Fruit fly (Drosophila melanogaster): Measurements from ENCODE around the gene CG5078.

Gene CG5078

dm6 chr3L:20505732-20506131, at the start of gene CG5078:
Gene CG5078, plus strand, starts transcription at chr3L:20506032.
- no peak for TF ChIP-seq lz (GFP tag; optimal IDR thresholded peaks at IDR 0.05)
- TF ChIP-seq CG6854 (GFP tag; optimal IDR thresholded peaks at IDR 0.05), result no peak
- TF ChIP-seq achi (GFP tag; optimal IDR thresholded peaks at IDR 0.05), result no peak
- no peak for TF ChIP-seq CG32006 (GFP tag; optimal IDR thresholded peaks at IDR 0.05)
- TF ChIP-seq CG4318 (GFP tag; optimal IDR thresholded peaks at IDR 0.05), result no peak
- TF ChIP-seq Eip75B (GFP tag; optimal IDR thresholded peaks at IDR 0.05), result no peak
- no peak for TF ChIP-seq Sox15 (GFP tag; optimal IDR thresholded peaks at IDR 0.05)
- TF ChIP-seq Sox102F (GFP tag; optimal IDR thresholded peaks at IDR 0.05), result no peak
- TF ChIP-seq dsx (GFP tag; optimal IDR thresholded peaks at IDR 0.05; ENCODE audit: poor library complexity, severe bottlenecking), result no peak
- TF ChIP-seq CG1621 (tag; optimal IDR thresholded peaks at IDR 0.05), result no peak
- no peak for TF ChIP-seq dac (GFP tag; optimal IDR thresholded peaks at IDR 0.05)
- no peak for TF ChIP-seq OdsH (GFP tag; optimal IDR thresholded peaks at IDR 0.05)
- no peak for TF ChIP-seq Ets96B (tag; optimal IDR thresholded peaks at IDR 0.05)
- no peak for TF ChIP-seq CG8119 (GFP tag; IDR thresholded peaks at IDR 0.05)
- TF ChIP-seq salr (GFP tag; optimal IDR thresholded peaks at IDR 0.05), result no peak
- no peak for TF ChIP-seq CG15336 (GFP tag; IDR thresholded peaks at IDR 0.05)
- TF ChIP-seq net (GFP tag; optimal IDR thresholded peaks at IDR 0.05), result no peak
- no peak for TF ChIP-seq ss (GFP tag; optimal IDR thresholded peaks at IDR 0.05)
- TF ChIP-seq CG3919 (GFP tag; optimal IDR thresholded peaks at IDR 0.05), result no peak

DNA sequence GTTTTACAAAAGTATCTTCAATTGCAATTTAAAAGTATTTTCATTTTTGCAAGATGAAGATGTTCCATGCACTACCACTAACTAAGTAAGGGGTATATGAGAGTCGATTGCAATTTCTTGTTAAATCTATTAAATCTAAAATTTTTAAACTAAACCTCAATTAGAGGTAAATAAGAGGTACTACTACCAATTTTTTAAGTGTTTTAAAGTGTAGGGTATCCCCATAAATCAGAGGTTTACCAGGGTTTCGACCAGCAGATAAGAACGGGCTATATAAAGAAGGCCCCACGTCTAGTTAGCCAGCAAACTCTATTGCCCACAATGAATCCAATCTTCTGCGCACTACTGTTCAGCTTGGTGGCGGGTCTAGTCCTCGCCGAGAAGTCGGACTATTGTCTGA, 45.4 kb upstream of the CG5078 start, which contains the start of gene mag:
mag (plus strand) TSS at position 301 of the 400 bp plus-strand sequence.
- TF ChIP-seq CG6276 (GFP tag; optimal IDR thresholded peaks at IDR 0.05) (no peak), CG11762 (GFP tag; optimal IDR thresholded peaks at IDR 0.05; ENCODE audit: insufficient read depth) (no peak), CG8119 (GFP tag; IDR thresholded peaks at IDR 0.05) (no peak), Gug (GFP tag; IDR thresholded peaks at IDR 0.05) (no peak), Eip93F (GFP tag; optimal IDR thresholded peaks at IDR 0.05) (no peak), CG11294 (GFP tag; IDR thresholded peaks at IDR 0.05) (no peak), Ets96B (tag; optimal IDR thresholded peaks at IDR 0.05) (no peak), CG32006 (GFP tag; optimal IDR thresholded peaks at IDR 0.05) (no peak), esn (GFP tag; optimal IDR thresholded peaks at IDR 0.05) (no peak), CG3919 (GFP tag; optimal IDR thresholded peaks at IDR 0.05) (no peak), CG3032 (tag; optimal IDR thresholded peaks at IDR 0.05) (no peak), dsx (GFP tag; optimal IDR thresholded peaks at IDR 0.05; ENCODE audit: poor library complexity, severe bottlenecking) (no peak), eg (GFP tag; IDR thresholded peaks at IDR 0.05) (no peak), Sox15 (GFP tag; optimal IDR thresholded peaks at IDR 0.05) (no peak), CG6792 (GFP tag; optimal IDR thresholded peaks at IDR 0.05) (no peak), fkh (GFP tag; optimal IDR thresholded peaks at IDR 0.05) (no peak), Blimp-1 (GFP tag; optimal IDR thresholded peaks at IDR 0.05) (no peak), salr (GFP tag; optimal IDR thresholded peaks at IDR 0.05) (no peak), Lpt (GFP tag; optimal IDR thresholded peaks at IDR 0.05) (no peak), CG10669 (GFP tag; optimal IDR thresholded peaks at IDR 0.05) (no peak)

- TF ChIP-seq achi (GFP tag; optimal IDR thresholded peaks at IDR 0.05), result no peak
Measured at dm6 chr3L:20462391-20462790, 43.4 kb upstream of the CG5078 start.

DNA sequence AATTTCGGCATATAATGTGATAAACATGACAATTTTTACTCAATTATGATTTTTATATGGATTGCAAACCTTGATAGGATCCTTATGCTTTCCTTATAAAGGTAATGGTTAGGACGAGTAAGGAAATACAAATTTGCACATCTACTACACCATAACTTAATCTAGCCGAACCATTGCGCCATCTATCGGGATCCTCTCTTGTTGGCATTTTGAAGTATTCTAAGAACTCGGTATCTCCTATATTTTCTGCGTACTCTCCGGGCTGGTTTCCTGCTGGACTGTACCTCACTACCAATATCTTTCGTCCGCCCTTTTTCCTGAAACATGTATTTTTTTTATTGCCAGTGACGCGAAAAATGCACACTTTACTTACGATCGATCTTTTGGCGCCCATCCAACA, 41.2 kb upstream of the CG5078 start, which contains the start of gene atk:
atk (minus strand) TSS at position 186 of the 400 bp plus-strand sequence.
- TF ChIP-seq Blimp-1 (GFP tag; optimal IDR thresholded peaks at IDR 0.05) (no peak), achi (GFP tag; optimal IDR thresholded peaks at IDR 0.05) (no peak), CG34406 (GFP tag; optimal IDR thresholded peaks at IDR 0.05) (no peak), CG6854 (GFP tag; optimal IDR thresholded peaks at IDR 0.05) (no peak), fd59A (GFP tag; optimal IDR thresholded peaks at IDR 0.05) (no peak), CG6808 (GFP tag; optimal IDR thresholded peaks at IDR 0.05) (no peak), Hr39 (GFP tag; optimal IDR thresholded peaks at IDR 0.05) (no peak), CG6276 (GFP tag; optimal IDR thresholded peaks at IDR 0.05) (no peak), CG11762 (GFP tag; optimal IDR thresholded peaks at IDR 0.05; ENCODE audit: insufficient read depth) (no peak)
